Worm (Caenorhabditis elegans) whole organism, L4 larva: ENCODE results near the gene mrps-2.

Experiments
- egl-43 ChIP-seq: fragments of 200-800 bp; sonication (Bioruptor generic); IDR thresholded peaks from 2 replicates; pipeline ENCODE4 v1.3.6; 2022; ENCODE audit warnings: missing genetic modification reagents, missing genetic modification characterization, missing compliant biosample characterization
- mxl-2 ChIP-seq: fragments of 200-800 bp; sonication (Bioruptor generic); conservative IDR thresholded peaks from 2 replicates; pipeline ENCODE4 v1.3.6; 2022; ENCODE audit warnings: missing genetic modification reagents, missing genetic modification characterization, missing compliant biosample characterization
- nhr-48 ChIP-seq: sonication (generic microtip); optimal IDR thresholded peaks from 2 replicates; lab custom pipeline; 2016; ENCODE audit warnings: mild to moderate bottlenecking, missing genetic modification characterization, missing compliant biosample characterization
- unc-62 ChIP-seq, 3 experiments: fragments of 150-350 bp in 1 of 3; sonication (generic microtip); optimal IDR thresholded peaks in 2 of 3; peaks in 1 of 3; 1 replicate in 1 of 3; 2 replicates in 2 of 3; lab custom pipeline; 2014 to 2017; ENCODE audit warnings: missing biosample characterization in 3 of 3, missing genetic modification characterization in 3 of 3, missing genetic modification reagents in 3 of 3, missing genotype in 1 of 3

DNA sequence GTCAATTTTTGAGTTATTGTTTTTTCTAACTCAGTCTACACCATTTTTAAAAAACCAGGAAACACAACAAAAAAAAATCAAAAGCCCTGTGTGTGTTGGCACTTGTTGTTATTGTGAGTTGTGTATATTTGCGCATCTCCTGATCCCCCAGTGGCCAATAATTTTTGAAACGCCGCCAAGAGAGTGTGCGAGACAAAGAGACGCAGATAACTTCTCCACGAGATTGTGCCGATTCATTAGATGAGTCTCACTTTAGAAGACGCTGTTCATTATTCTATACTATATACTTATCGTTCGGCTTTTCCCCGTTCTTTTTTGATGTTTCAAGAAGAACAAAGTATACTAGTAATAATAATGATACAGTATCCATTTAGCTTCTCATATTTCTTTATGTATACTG lies 14.8 kb upstream of the mrps-2 start:
- TF ChIP-seq unc-62 (GFP tag; optimal IDR thresholded peaks at IDR 0.05 in 1 of 2; lab: Kevin White, UChicago) (peak in 1 of 2 experiments; percentile 74), unc-62 (tag; optimal IDR thresholded peaks at IDR 0.05; lab: Kevin White, UChicago) (no peak), nhr-48 (no peak), egl-43 (GFP tag; lab: Robert Waterston, UW) (no peak), mxl-2 (GFP tag; lab: Robert Waterston, UW) (no peak)
